Fruit fly (Drosophila melanogaster): ENCODE measurements around the gene CG11248.
A peak's percentile ranks its signal among the peaks of the same experiment; 100 is the strongest.

Gene CG11248

DNA sequence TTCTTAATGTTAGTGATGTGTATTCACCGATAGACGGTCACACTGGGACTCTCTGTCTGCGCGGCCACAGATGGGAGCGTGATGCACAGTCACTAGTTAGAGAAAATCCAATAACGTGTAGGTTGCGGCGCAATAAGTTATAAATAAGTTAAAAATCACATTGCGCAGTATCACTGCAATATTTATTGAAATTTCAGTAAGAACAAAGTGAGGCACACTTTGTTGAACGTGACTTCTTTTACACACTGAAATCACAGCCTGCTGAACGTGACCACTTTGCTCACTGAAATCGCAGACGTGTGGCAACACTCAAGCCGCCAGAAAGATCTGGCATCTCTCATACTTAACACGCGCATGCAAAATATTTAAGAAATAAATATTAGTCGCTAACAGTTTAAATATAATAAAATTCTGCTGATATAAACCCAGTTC, 48.8 kb downstream of the CG11248 start, which contains the start of the genes CG11247 and Polr2H (continued):
- TF ChIP-seq CG3032 (tag; optimal IDR thresholded peaks at IDR 0.05), result peak; percentile 88
- peak; percentile 88 for TF ChIP-seq CG32006 (GFP tag; optimal IDR thresholded peaks at IDR 0.05)
- TF ChIP-seq Met (GFP tag; optimal IDR thresholded peaks at IDR 0.05), result peak; percentile 89
- peak; percentile 83 for TF ChIP-seq net (GFP tag; optimal IDR thresholded peaks at IDR 0.05)
- TF ChIP-seq spab (GFP tag; optimal IDR thresholded peaks at IDR 0.05), result peak; percentile 52
- peak; percentile 84 for TF ChIP-seq CG4318 (GFP tag; optimal IDR thresholded peaks at IDR 0.05)
- peak; percentile 92 for TF ChIP-seq CG6163 (GFP tag; IDR thresholded peaks at IDR 0.05)
- peak; percentile 93 for TF ChIP-seq OdsH (GFP tag; optimal IDR thresholded peaks at IDR 0.05)
- peak; percentile 76 for TF ChIP-seq Lpt (GFP tag; optimal IDR thresholded peaks at IDR 0.05)
- peak; percentile 66 for TF ChIP-seq CG1621 (tag; optimal IDR thresholded peaks at IDR 0.05)
- peak; percentile 93 for TF ChIP-seq CG11902 (GFP tag; optimal IDR thresholded peaks at IDR 0.05)
- TF ChIP-seq salr (GFP tag; optimal IDR thresholded peaks at IDR 0.05), result peak; percentile 70 to 75
- TF ChIP-seq esn (GFP tag; optimal IDR thresholded peaks at IDR 0.05), result peak; percentile 92
- peak; percentile 76 for TF ChIP-seq CG8119 (GFP tag; IDR thresholded peaks at IDR 0.05)
- peak; percentile 90 for TF ChIP-seq pdm3 (GFP tag; optimal IDR thresholded peaks at IDR 0.05)
- TF ChIP-seq CG11762 (GFP tag; optimal IDR thresholded peaks at IDR 0.05; ENCODE audit: insufficient read depth), result peak; percentile 70
- peak; percentile 83 for TF ChIP-seq CG6792 (GFP tag; optimal IDR thresholded peaks at IDR 0.05)
- peak; percentile 97 for TF ChIP-seq Hr39 (GFP tag; optimal IDR thresholded peaks at IDR 0.05)
- TF ChIP-seq CG6808 (GFP tag; optimal IDR thresholded peaks at IDR 0.05), result peak; percentile 61
- peak; percentile 11 for TF ChIP-seq CG9139 (GFP tag; optimal IDR thresholded peaks at IDR 0.05)
- peak; percentile 29 to 60 for TF ChIP-seq ss (GFP tag; optimal IDR thresholded peaks at IDR 0.05)
- TF ChIP-seq CG10631 (GFP tag; optimal IDR thresholded peaks at IDR 0.05), result peak; percentile 91
- no peak for TF ChIP-seq CG6276 (GFP tag; optimal IDR thresholded peaks at IDR 0.05)

DNA sequence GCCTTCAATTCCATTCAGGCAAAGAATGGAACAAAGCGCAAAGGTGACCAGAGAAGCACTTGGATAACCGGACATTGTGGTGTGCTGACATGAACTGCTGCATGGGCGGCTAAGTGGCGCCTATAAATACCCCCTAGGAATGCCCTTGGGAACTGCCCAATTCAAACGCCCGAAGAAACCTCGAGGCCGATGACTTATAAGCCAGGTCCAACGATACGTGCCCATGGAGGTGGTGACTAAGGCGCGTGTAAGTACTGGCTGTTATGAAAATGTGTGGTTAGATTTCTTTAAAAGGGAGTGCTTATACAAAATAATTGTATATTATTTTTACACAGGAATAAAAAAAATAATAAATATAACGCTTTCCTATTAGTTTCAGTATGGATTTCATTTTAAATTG, 50.5 kb downstream of the CG11248 start, which contains the start of gene CG14570:
TSS of gene CG14570 (minus strand) at position 101 of the 400 bp plus-strand sequence.
- TF ChIP-seq CG9139 (GFP tag; optimal IDR thresholded peaks at IDR 0.05) (no peak), Hr39 (GFP tag; optimal IDR thresholded peaks at IDR 0.05) (no peak), CG15336 (GFP tag; IDR thresholded peaks at IDR 0.05) (no peak), CG3032 (tag; optimal IDR thresholded peaks at IDR 0.05) (no peak), CG34406 (GFP tag; optimal IDR thresholded peaks at IDR 0.05) (no peak), Gug (GFP tag; IDR thresholded peaks at IDR 0.05) (no peak), svp (GFP tag) (no peak), Sox15 (GFP tag; optimal IDR thresholded peaks at IDR 0.05) (no peak), Hr4 (GFP tag; optimal IDR thresholded peaks at IDR 0.05) (no peak), CG6276 (GFP tag; optimal IDR thresholded peaks at IDR 0.05) (no peak), esn (GFP tag; optimal IDR thresholded peaks at IDR 0.05) (no peak), Eip93F (GFP tag; optimal IDR thresholded peaks at IDR 0.05) (no peak), cyc (GFP tag; optimal IDR thresholded peaks at IDR 0.05) (no peak)

DNA sequence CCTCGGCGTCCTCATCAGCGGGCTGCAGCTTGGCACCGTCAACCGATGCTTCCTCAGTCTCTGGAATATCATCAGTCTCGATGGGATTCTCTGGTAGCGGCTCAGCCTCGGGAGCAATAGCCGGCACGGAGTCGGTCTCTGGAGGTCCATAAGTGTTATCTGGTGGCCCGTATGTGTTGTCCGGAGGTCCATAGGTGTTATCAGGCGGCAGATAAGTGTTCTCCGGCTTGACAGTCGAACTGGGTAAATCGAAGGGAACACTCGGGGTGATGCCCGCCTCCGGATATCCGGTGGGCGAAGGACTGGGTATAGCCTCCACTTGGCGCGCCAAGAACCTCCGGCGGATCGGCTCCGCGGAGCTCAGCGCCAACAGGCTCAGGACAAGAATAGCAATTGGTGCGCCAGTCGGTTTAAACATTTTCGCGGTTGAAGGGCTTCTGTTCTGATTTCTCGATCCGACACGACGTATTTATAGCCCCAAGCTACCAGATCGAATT, 51.3 kb downstream of the CG11248 start, which contains the start of gene CG14569:
TSS of gene CG14569 (minus strand) at position 447 of the 497 bp plus-strand sequence.
- no peak for TF ChIP-seq cyc (GFP tag; optimal IDR thresholded peaks at IDR 0.05)
- TF ChIP-seq svp (GFP tag), result peak; percentile 97
